Worm (Caenorhabditis elegans): ENCODE measurements around the gene T16A1.4.

DNA sequence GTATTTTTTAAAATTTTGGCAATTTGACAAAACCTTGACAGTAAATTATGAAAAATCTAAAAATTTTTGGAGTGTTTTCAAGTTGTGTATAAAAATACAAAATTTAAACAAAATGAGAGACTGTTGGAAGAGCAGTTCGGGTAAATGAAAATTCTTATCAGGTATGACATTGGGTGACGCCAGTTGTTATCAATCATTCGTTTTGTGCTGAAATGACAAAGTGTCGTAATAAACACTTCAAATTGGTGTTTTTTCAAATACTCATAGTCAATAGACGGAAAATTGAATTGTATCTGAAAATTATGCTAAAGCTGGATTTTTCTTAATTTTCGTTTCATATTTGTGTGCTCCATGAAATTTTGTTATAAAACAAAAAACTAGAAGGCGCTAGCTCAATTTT lies 41.4 kb downstream of the T16A1.4 start:
- TF ChIP-seq ama-1 (optimal IDR thresholded peaks at IDR 0.05) (no peak), ceh-13 (GFP tag; optimal IDR thresholded peaks at IDR 0.05) (no peak), B0310.2 (tag; optimal IDR thresholded peaks at IDR 0.05) (no peak), aly-1 (tag; optimal IDR thresholded peaks at IDR 0.05) (no peak), hmbx-1 (tag; optimal IDR thresholded peaks at IDR 0.05) (no peak), tra-4 (tag; optimal IDR thresholded peaks at IDR 0.05) (no peak), ets-7 (tag; optimal IDR thresholded peaks at IDR 0.05) (no peak), tbx-11 (GFP tag; IDR thresholded peaks at IDR 0.05) (no peak)

Data from whole organism, early embryonic.